Worm (Caenorhabditis elegans) whole organism, L2 larva: ENCODE data around the gene nlp-17.

Source experiments
- ZK546.5 ChIP-seq: sonication (generic microtip); optimal IDR thresholded peaks from 2 replicates; lab custom pipeline; 2017; ENCODE audit warnings: missing biosample characterization, missing genetic modification characterization
- aly-2 ChIP-seq: fragments of 150-350 bp; optimal IDR thresholded peaks from 2 replicates; lab custom pipeline; 2014; ENCODE audit warnings: missing biosample characterization, missing genetic modification characterization
- ama-1 ChIP-seq: fragments of 150-350 bp; optimal IDR thresholded peaks from 2 replicates; lab custom pipeline; 2018; ENCODE audit warnings: inconsistent platforms
- ceh-82 ChIP-seq: fragments of 150-350 bp; optimal IDR thresholded peaks from 2 replicates; lab custom pipeline; 2014; ENCODE audit warnings: missing biosample characterization, missing genetic modification characterization
- elt-1 ChIP-seq: fragments of 150-350 bp; optimal IDR thresholded peaks from 2 replicates; lab custom pipeline; 2014; ENCODE audit warnings: missing biosample characterization, missing genetic modification characterization
- elt-3 ChIP-seq: sonication (generic microtip); optimal IDR thresholded peaks from 2 replicates; lab custom pipeline; 2017; ENCODE audit warnings: missing biosample characterization, missing genetic modification characterization
- mdl-1 ChIP-seq, 2 experiments: fragments of 150-350 bp in 1 of 2; sonication (generic microtip) in 1 of 2; optimal IDR thresholded peaks; 2 replicates each; lab custom pipeline; 2017; ENCODE audit warnings: missing biosample characterization in 2 of 2, missing genetic modification characterization in 2 of 2
- nhr-21 ChIP-seq: fragments of 150-350 bp; optimal IDR thresholded peaks from 2 replicates; lab custom pipeline; 2014; ENCODE audit warnings: missing biosample characterization, missing genetic modification characterization
- nhr-237 ChIP-seq: fragments of 150-350 bp; optimal IDR thresholded peaks from 2 replicates; lab custom pipeline; 2014; ENCODE audit warnings: missing biosample characterization, missing genetic modification characterization
- nhr-6 ChIP-seq: fragments of 150-350 bp; optimal IDR thresholded peaks from 2 replicates; lab custom pipeline; 2014; ENCODE audit warnings: missing biosample characterization, missing genetic modification characterization
- nhr-77 ChIP-seq: fragments of 150-350 bp; optimal IDR thresholded peaks from 2 replicates; lab custom pipeline; 2014; ENCODE audit warnings: missing biosample characterization, missing genetic modification characterization
- unc-39 ChIP-seq: fragments of 150-350 bp; optimal IDR thresholded peaks from 2 replicates; lab custom pipeline; 2014; ENCODE audit warnings: missing biosample characterization, missing genetic modification characterization
- zag-1 ChIP-seq: fragments of 150-350 bp; optimal IDR thresholded peaks from 2 replicates; lab custom pipeline; 2014; ENCODE audit warnings: missing biosample characterization, missing genetic modification characterization
- ztf-11 ChIP-seq: sonication (generic microtip); optimal IDR thresholded peaks from 2 replicates; lab custom pipeline; 2017; ENCODE audit warnings: missing biosample characterization, missing genetic modification characterization

DNA sequence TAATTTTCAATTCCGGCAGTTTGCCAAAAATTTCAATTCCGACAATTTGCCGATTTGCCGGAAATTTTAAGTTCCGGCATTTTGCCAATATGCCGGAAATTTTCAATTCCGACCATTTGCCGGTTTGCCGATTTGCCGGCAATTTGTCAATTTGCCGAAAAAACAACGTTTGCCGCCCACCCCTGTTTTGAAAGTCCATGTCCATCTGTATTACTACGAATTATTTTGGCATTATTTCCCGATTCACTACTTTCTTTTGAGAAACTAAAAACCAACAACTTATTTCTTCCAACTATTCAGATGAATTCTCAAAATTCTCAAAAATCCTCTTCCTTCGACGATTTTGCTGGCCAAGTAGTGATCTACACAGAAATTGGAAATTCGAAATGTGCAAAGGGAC, 13.3 kb downstream of the nlp-17 start, which contains the start of gene Y45F10A.7:
- no peak for TF ChIP-seq ZK546.5 (tag; lab: Kevin White, UChicago)
- TF ChIP-seq nhr-77 (tag; lab: Kevin White, UChicago): no peak
- TF ChIP-seq nhr-6 (tag; lab: Kevin White, UChicago): no peak
- no peak for TF ChIP-seq elt-3 (tag; lab: Kevin White, UChicago)
- TF ChIP-seq nhr-237 (tag; lab: Kevin White, UChicago): no peak
- no peak for TF ChIP-seq elt-1 (tag; lab: Kevin White, UChicago)
- TF ChIP-seq aly-2: no peak
- TF ChIP-seq mdl-1 (tag; optimal IDR thresholded peaks at IDR 0.05; lab: Kevin White, UChicago): no peak
- TF ChIP-seq nhr-21: no peak
- no peak for TF ChIP-seq zag-1 (tag; lab: Kevin White, UChicago)
- no peak for TF ChIP-seq ceh-82 (tag; lab: Kevin White, UChicago)
- no peak for TF ChIP-seq ztf-11
- no peak for TF ChIP-seq ama-1 (lab: Kevin White, UChicago)
- TF ChIP-seq unc-39 (tag; lab: Kevin White, UChicago): no peak
